Fruit fly (Drosophila melanogaster): ENCODE measurements around the gene Acbp5.

The Acbp5 gene

dm6 chr3L:8765493-8765892 is 22.9 kb downstream of the Acbp5 start (continued):
- TF ChIP-seq D19B (GFP tag; optimal IDR thresholded peaks at IDR 0.05) (no peak), CG12071 (GFP tag; optimal IDR thresholded peaks at IDR 0.05) (no peak), CG6791 (GFP tag; IDR thresholded peaks at IDR 0.05; ENCODE audit: partially characterized antibody) (no peak), CG8089 (GFP tag; optimal IDR thresholded peaks at IDR 0.05) (no peak), CG12744 (GFP tag; optimal IDR thresholded peaks at IDR 0.05) (no peak), CG6813 (GFP tag; optimal IDR thresholded peaks at IDR 0.05) (no peak), Nf-YC (tag; optimal IDR thresholded peaks at IDR 0.05) (no peak), vfl (GFP tag; optimal IDR thresholded peaks at IDR 0.05) (no peak), D19A (tag; optimal IDR thresholded peaks at IDR 0.05) (no peak), CG8924 (tag; optimal IDR thresholded peaks at IDR 0.05) (no peak), CG17328 (GFP tag; IDR thresholded peaks at IDR 0.05) (peak; percentile 85), run (tag; optimal IDR thresholded peaks at IDR 0.05) (no peak), inv (GFP tag; IDR thresholded peaks at IDR 0.05; ENCODE audit: partially characterized antibody) (no peak), CG11093 (GFP tag; IDR thresholded peaks at IDR 0.05) (no peak), bcd (GFP tag; optimal IDR thresholded peaks at IDR 0.05) (no peak), CG9817 (tag; optimal IDR thresholded peaks at IDR 0.05) (no peak), CG2875 (GFP tag; optimal IDR thresholded peaks at IDR 0.05) (no peak), dpn (GFP tag; optimal IDR thresholded peaks at IDR 0.05) (no peak), insv (GFP tag; optimal IDR thresholded peaks at IDR 0.05) (no peak), Oli (tag; optimal IDR thresholded peaks at IDR 0.05) (no peak), CG10147 (GFP tag; optimal IDR thresholded peaks at IDR 0.05) (no peak), btn (GFP tag; optimal IDR thresholded peaks at IDR 0.05) (no peak), NFAT (GFP tag; IDR thresholded peaks at IDR 0.05) (no peak), CG18599 (GFP tag; optimal IDR thresholded peaks at IDR 0.05) (no peak), Kr (GFP tag; optimal IDR thresholded peaks at IDR 0.05) (no peak), caup (GFP tag; optimal IDR thresholded peaks at IDR 0.05; ENCODE audit: severe bottlenecking) (no peak), sens-2 (GFP tag; IDR thresholded peaks at IDR 0.05) (peak; percentile 64), Oaz (GFP tag; IDR thresholded peaks at IDR 0.05) (peak; percentile 14), CG9215 (GFP tag; IDR thresholded peaks at IDR 0.05) (no peak), gsb-n (tag; optimal IDR thresholded peaks at IDR 0.05) (peak; percentile 77), CG4360 (GFP tag; IDR thresholded peaks at IDR 0.05) (0 out of 2 replicates have a peak, but pooled peaks have one; percentile 4), zen (tag; optimal IDR thresholded peaks at IDR 0.05) (no peak), HmgZ (tag; optimal IDR thresholded peaks at IDR 0.05) (no peak), ken (GFP tag; IDR thresholded peaks at IDR 0.05) (peak; percentile 59), org-1 (GFP tag; optimal IDR thresholded peaks at IDR 0.05) (no peak), ase (GFP tag; IDR thresholded peaks at IDR 0.05) (peak; percentile 31; the same call in 2 of the 3 replicates), CG7372 (GFP tag; IDR thresholded peaks at IDR 0.05) (0 out of 2 replicates have a peak, but pooled peaks have one; percentile 5), onecut (GFP tag; IDR thresholded peaks at IDR 0.05) (no peak; the same call in 1 of the 2 replicates), vvl (GFP tag; IDR thresholded peaks at IDR 0.05) (peak; percentile 71), pnt (GFP tag; optimal IDR thresholded peaks at IDR 0.05) (no peak), Myb (GFP tag; optimal IDR thresholded peaks at IDR 0.05) (no peak), Vsx1 (GFP tag; optimal IDR thresholded peaks at IDR 0.05) (no peak), fru (optimal IDR thresholded peaks at IDR 0.05) (no peak), unpg (GFP tag; optimal IDR thresholded peaks at IDR 0.05) (peak; percentile 80), MBD-R2 (GFP tag; IDR thresholded peaks at IDR 0.05) (no peak), unc-4 (GFP tag; IDR thresholded peaks at IDR 0.05; ENCODE audit: partially characterized antibody) (no peak), ranshi (GFP tag; IDR thresholded peaks at IDR 0.05) (peak; percentile 42), CG12942 (GFP tag; optimal IDR thresholded peaks at IDR 0.05) (no peak), CG10267 (tag; optimal IDR thresholded peaks at IDR 0.05) (peak; percentile 78), wek (GFP tag; optimal IDR thresholded peaks at IDR 0.05) (no peak), CG18619 (GFP tag; optimal IDR thresholded peaks at IDR 0.05) (no peak)

Data from whole organism, embryonic.